Worm (Caenorhabditis elegans): Measurements from ENCODE around the gene oac-57.

The oac-57 gene

DNA sequence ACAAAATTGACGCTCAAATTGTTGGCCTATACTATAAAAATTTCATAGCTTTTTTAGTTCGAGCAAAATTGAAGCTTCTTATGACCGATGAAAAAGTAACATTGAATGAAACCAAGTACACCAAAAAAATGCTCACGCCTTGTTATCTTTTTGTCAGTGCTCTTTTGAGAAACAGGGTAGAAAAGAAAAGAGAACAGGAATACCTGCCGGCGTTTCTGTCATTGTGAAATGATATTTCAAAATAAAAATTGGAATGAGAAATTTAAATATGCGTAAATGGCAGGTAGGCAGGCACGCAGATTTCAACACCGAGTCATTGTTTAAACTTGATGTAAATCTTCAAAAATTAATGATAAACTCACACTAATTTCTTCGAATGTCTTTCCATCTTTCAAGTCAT lies 2.9 kb downstream of the oac-57 start:
- TF ChIP-seq ceh-45 (GFP tag; IDR thresholded peaks at IDR 0.05) (no peak), nhr-232 (tag; optimal IDR thresholded peaks at IDR 0.05) (no peak), eyg-1 (tag; optimal IDR thresholded peaks at IDR 0.05) (no peak), pax-1 (tag; optimal IDR thresholded peaks at IDR 0.05) (no peak), ceh-14 (tag; optimal IDR thresholded peaks at IDR 0.05) (no peak), dmd-4 (tag; optimal IDR thresholded peaks at IDR 0.05; ENCODE audit: borderline replicate concordance) (no peak), ceh-34 (tag; optimal IDR thresholded peaks at IDR 0.05) (no peak), tbx-7 (tag; optimal IDR thresholded peaks at IDR 0.05) (no peak), ceh-48 (tag; optimal IDR thresholded peaks at IDR 0.05) (no peak), unc-86 (tag; optimal IDR thresholded peaks at IDR 0.05) (no peak)

DNA sequence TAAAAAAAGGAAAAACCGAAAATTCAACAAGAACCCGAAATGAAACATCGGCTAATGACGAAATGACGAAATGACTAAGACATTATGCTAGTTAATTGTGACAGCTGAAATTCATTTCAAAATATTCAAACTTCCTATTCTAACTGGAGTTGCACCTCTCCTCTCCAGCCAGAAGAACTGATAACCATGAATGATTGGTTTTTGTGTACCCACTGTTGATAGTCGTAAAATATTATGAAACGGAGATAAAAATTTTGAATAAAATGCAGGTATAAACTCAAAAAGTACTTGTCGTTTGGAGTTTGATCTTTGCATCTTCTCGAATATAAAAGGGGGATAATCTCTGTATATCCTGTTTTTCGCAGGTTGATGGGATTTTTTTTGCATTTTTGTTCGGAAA lies 4.7 kb downstream of the oac-57 start:
- TF ChIP-seq sox-4 (tag; optimal IDR thresholded peaks at IDR 0.05) = no peak
- no peak for TF ChIP-seq ceh-22 (tag; optimal IDR thresholded peaks at IDR 0.05)
- TF ChIP-seq hlh-6 (tag; optimal IDR thresholded peaks at IDR 0.05) = no peak
- TF ChIP-seq ceh-2 (tag; optimal IDR thresholded peaks at IDR 0.05) = no peak
- TF ChIP-seq ceh-9 (tag; optimal IDR thresholded peaks at IDR 0.05) = no peak
- TF ChIP-seq ceh-14 (tag; optimal IDR thresholded peaks at IDR 0.05) = no peak
- TF ChIP-seq dmd-4 (tag; optimal IDR thresholded peaks at IDR 0.05; ENCODE audit: borderline replicate concordance) = no peak
- TF ChIP-seq ahr-1 (tag; optimal IDR thresholded peaks at IDR 0.05) = no peak
- TF ChIP-seq unc-42 (tag; optimal IDR thresholded peaks at IDR 0.05) = no peak
- no peak for TF ChIP-seq ceh-48 (tag; optimal IDR thresholded peaks at IDR 0.05)
- TF ChIP-seq syd-9 (tag; optimal IDR thresholded peaks at IDR 0.05) = no peak
- no peak for TF ChIP-seq pros-1 (tag; optimal IDR thresholded peaks at IDR 0.05)
- TF ChIP-seq nhr-232 (tag; optimal IDR thresholded peaks at IDR 0.05) = no peak
- TF ChIP-seq ztf-16 (tag; optimal IDR thresholded peaks at IDR 0.05) = no peak
- no peak for TF ChIP-seq elt-4 (tag; optimal IDR thresholded peaks at IDR 0.05)

DNA sequence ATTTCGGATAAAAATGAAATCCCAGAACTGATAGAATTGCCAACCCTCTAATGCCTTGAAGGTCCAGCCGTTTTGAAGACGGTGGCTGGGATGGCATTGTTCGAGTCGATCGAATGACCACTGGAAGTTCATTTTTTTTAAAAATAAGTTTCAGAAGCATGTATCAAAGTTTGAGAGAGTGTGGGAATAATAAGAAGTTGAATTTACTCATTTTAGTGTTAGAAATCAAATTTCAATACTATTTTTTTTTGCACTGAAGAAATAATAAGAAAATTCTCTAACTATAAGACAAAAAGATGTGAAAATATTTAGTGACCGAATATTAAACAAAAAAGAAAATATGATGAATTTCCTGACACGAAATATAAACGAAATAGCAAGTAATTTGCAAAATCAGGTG lies 6.5 kb downstream of the oac-57 start, which contains the start of gene oac-59:
TSS of gene oac-59 (minus strand) at position 101 of the 400 bp plus-strand sequence.
- TF ChIP-seq unc-42 (tag; optimal IDR thresholded peaks at IDR 0.05) = no peak
- no peak for TF ChIP-seq odd-2 (tag; optimal IDR thresholded peaks at IDR 0.05)

DNA sequence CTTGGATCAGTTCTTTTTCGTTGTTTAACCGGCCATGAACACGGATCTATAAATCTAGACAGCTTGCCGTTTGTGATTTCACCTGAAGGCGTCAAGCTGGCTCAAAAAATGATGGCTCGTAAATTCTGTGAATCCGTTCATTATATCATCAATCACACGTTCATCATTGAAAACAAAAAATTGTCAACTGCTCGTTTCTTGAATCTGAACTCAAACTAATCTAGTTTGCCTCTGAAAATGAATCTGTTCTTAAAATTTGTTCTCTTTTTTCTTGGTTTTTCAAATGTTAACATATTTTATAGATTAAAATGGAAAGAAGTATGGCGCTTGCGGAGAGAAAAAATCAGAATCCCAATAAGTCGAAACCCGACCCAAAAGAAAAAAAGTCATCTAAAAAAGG lies 16.9 kb downstream of the oac-57 start, which contains the start of gene C42C1.8:
TSS of gene C42C1.8 (plus strand) at position 301 of the 400 bp plus-strand sequence.
- no peak for TF ChIP-seq ceh-2 (tag; optimal IDR thresholded peaks at IDR 0.05)
- TF ChIP-seq fkh-10 (GFP tag; optimal IDR thresholded peaks at IDR 0.05) = no peak
- TF ChIP-seq nhr-11 (tag; optimal IDR thresholded peaks at IDR 0.05) = no peak
- no peak for TF ChIP-seq hlh-30 (tag; optimal IDR thresholded peaks at IDR 0.05; ENCODE audit: insufficient read depth)

DNA sequence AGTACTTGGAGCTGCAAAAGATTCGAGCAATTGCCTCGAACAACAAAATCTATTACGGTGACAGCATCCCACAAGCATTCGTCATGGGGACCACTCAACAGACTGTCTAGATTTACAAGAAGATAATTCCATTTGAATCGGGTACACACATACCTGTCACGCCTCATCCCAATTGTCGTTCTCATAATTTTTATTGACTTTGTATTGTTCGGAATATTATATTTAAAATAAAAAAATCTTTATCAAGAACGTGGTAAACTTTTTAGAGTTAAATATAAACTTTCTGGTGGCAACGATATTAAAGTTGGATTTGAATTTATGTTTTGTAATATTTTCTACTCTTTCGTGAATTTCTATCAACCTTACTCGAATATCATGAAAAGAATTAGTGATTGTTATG lies 18.5 kb downstream of the oac-57 start, which contains the start of gene C42C1.9:
TSS of gene C42C1.9 (plus strand) at position 301 of the 400 bp plus-strand sequence.
- no peak for TF ChIP-seq hlh-13 (GFP tag; optimal IDR thresholded peaks at IDR 0.05)
- TF ChIP-seq ceh-22 (tag; optimal IDR thresholded peaks at IDR 0.05) = no peak
- TF ChIP-seq syd-9 (tag; optimal IDR thresholded peaks at IDR 0.05) = no peak
- TF ChIP-seq F13H6.1 (tag; optimal IDR thresholded peaks at IDR 0.05) = no peak
- TF ChIP-seq ceh-45 (GFP tag; IDR thresholded peaks at IDR 0.05) = no peak
- TF ChIP-seq pros-1 (tag; optimal IDR thresholded peaks at IDR 0.05) = no peak
- TF ChIP-seq K02D7.2 (tag; optimal IDR thresholded peaks at IDR 0.05) = no peak
- no peak for TF ChIP-seq fkh-6 (tag; optimal IDR thresholded peaks at IDR 0.05)
- TF ChIP-seq fkh-10 (GFP tag; optimal IDR thresholded peaks at IDR 0.05) = no peak
- TF ChIP-seq che-1 (tag; optimal IDR thresholded peaks at IDR 0.05) = no peak
- TF ChIP-seq unc-55 (GFP tag; optimal IDR thresholded peaks at IDR 0.05) = no peak
- TF ChIP-seq zip-5 (tag; optimal IDR thresholded peaks at IDR 0.05) = no peak

DNA sequence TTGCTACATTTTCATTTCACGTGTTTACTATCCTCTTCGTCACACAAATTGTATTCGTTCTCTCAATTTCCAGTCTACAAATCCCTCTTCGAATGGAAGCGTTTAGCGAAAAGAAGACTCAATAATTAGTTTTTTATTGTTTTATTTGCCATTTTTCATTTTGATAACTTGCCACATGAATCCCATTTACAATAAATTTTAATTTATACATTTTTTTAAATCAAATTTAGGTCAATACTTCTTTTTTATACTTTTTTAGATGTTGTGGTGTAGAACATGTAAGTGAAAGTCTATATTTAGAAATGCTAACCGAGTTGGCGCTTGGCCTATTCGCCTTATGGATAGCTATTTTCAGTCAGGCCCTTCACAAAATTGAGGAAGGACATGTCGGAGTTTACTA lies 20.0 kb downstream of the oac-57 start, which contains the start of gene erl-1:
TSS of gene erl-1 (plus strand) at position 301 of the 400 bp plus-strand sequence.
- no peak for TF ChIP-seq fkh-6 (tag; optimal IDR thresholded peaks at IDR 0.05)
- no peak for TF ChIP-seq pat-9 (tag; optimal IDR thresholded peaks at IDR 0.05)
- no peak for TF ChIP-seq fkh-10 (GFP tag; optimal IDR thresholded peaks at IDR 0.05)
- no peak for TF ChIP-seq pax-1 (tag; optimal IDR thresholded peaks at IDR 0.05)
- no peak for TF ChIP-seq nfya-1 (tag; optimal IDR thresholded peaks at IDR 0.05)
- no peak for TF ChIP-seq syd-9 (tag; optimal IDR thresholded peaks at IDR 0.05)
